Fruit fly (Drosophila melanogaster) whole organism, prepupa: Measurements from ENCODE around the gene Arl5.
A peak's percentile ranks its signal among the peaks of the same experiment; 100 is the strongest.

Source experiments
- Blimp-1 ChIP-seq: fragments of 200-800 bp; sonication (Bioruptor generic); optimal IDR thresholded peaks from 3 replicates; lab custom pipeline; 2017; ENCODE audit warnings: missing biosample characterization, missing genetic modification characterization, mild to moderate bottlenecking, moderate library complexity, missing genetic modification reagents
- CG10631 ChIP-seq: fragments of 200-800 bp; sonication (Bioruptor generic); optimal IDR thresholded peaks from 2 replicates; lab custom pipeline; 2016; ENCODE audit warnings: missing biosample characterization, missing genetic modification characterization
- CG10669 ChIP-seq: fragments of 200-800 bp; sonication (Bioruptor generic); optimal IDR thresholded peaks from 3 replicates; lab custom pipeline; 2018; ENCODE audit warnings: missing biosample characterization, mild to moderate bottlenecking, missing genetic modification characterization, moderate library complexity
- CG11294 ChIP-seq: fragments of 200-800 bp; sonication (Bioruptor generic); IDR thresholded peaks from 2 replicates; pipeline ENCODE4 v1.3.6; 2022; ENCODE audit warnings: missing biosample characterization, missing genetic modification characterization
- CG11902 ChIP-seq: fragments of 200-800 bp; sonication (Bioruptor generic); optimal IDR thresholded peaks from 3 replicates; lab custom pipeline; 2016; ENCODE audit warnings: missing biosample characterization, missing genetic modification characterization
- CG15336 ChIP-seq: fragments of 200-800 bp; sonication (Bioruptor generic); IDR thresholded peaks from 2 replicates; pipeline ENCODE4 v1.3.6; 2022; ENCODE audit warnings: missing biosample characterization, missing genetic modification characterization
- CG1621 ChIP-seq: fragments of 200-800 bp; sonication (Bioruptor generic); optimal IDR thresholded peaks from 3 replicates; lab custom pipeline; 2018; ENCODE audit warnings: missing biosample characterization, mild to moderate bottlenecking, missing genetic modification characterization
- CG16779 ChIP-seq: fragments of 200-800 bp; sonication (Bioruptor generic); optimal IDR thresholded peaks from 3 replicates; lab custom pipeline; 2017; ENCODE audit warnings: missing biosample characterization, mild to moderate bottlenecking, missing genetic modification characterization
- CG3032 ChIP-seq: fragments of 200-800 bp; optimal IDR thresholded peaks from 2 replicates; lab custom pipeline; 2019; ENCODE audit warnings: missing biosample characterization, mild to moderate bottlenecking, missing genetic modification characterization, moderate library complexity
- CG32006 ChIP-seq: fragments of 200-800 bp; sonication (Bioruptor generic); optimal IDR thresholded peaks from 3 replicates; lab custom pipeline; 2017; ENCODE audit warnings: missing biosample characterization, mild to moderate bottlenecking, missing genetic modification characterization
- CG3919 ChIP-seq: fragments of 200-800 bp; sonication (Bioruptor generic); optimal IDR thresholded peaks from 3 replicates; lab custom pipeline; 2016; ENCODE audit warnings: missing biosample characterization, missing genetic modification characterization
- CG4318 ChIP-seq: fragments of 200-800 bp; sonication (Bioruptor generic); optimal IDR thresholded peaks from 3 replicates; lab custom pipeline; 2017; ENCODE audit warnings: missing biosample characterization, mild to moderate bottlenecking, missing genetic modification characterization
- CG6163 ChIP-seq: fragments of 200-800 bp; sonication (Bioruptor generic); IDR thresholded peaks from 3 replicates; pipeline ENCODE4 v1.3.6; 2022; ENCODE audit warnings: missing biosample characterization, missing genetic modification characterization
- CG6276 ChIP-seq: fragments of 200-800 bp; sonication (Bioruptor generic); optimal IDR thresholded peaks from 2 replicates; lab custom pipeline; 2017; ENCODE audit warnings: missing biosample characterization, mild to moderate bottlenecking, missing genetic modification characterization
- CG6792 ChIP-seq: fragments of 200-800 bp; sonication (Bioruptor generic); optimal IDR thresholded peaks from 3 replicates; lab custom pipeline; 2016; ENCODE audit warnings: missing biosample characterization, missing genetic modification characterization
- CG6854 ChIP-seq: fragments of 200-800 bp; sonication (Bioruptor generic); optimal IDR thresholded peaks from 2 replicates; lab custom pipeline; 2017; ENCODE audit warnings: missing biosample characterization, mild to moderate bottlenecking, missing genetic modification characterization
- CG8319 ChIP-seq: fragments of 200-800 bp; sonication (Bioruptor generic); optimal IDR thresholded peaks from 3 replicates; lab custom pipeline; 2016; ENCODE audit warnings: missing biosample characterization, missing genetic modification characterization
- CG9139 ChIP-seq: fragments of 200-800 bp; sonication (Bioruptor generic); optimal IDR thresholded peaks from 3 replicates; lab custom pipeline; 2017; ENCODE audit warnings: missing biosample characterization, mild to moderate bottlenecking, missing genetic modification characterization
- Eip75B ChIP-seq: fragments of 200-800 bp; sonication (Bioruptor generic); optimal IDR thresholded peaks from 3 replicates; lab custom pipeline; 2016; ENCODE audit warnings: missing biosample characterization, missing genetic modification characterization
- Eip78C ChIP-seq: fragments of 200-800 bp; sonication (Bioruptor generic); peaks from one replicate; lab custom pipeline; 2016; ENCODE audit warnings: missing biosample characterization, missing genetic modification characterization
- Eip93F ChIP-seq: fragments of 200-800 bp; sonication (Bioruptor generic); optimal IDR thresholded peaks from 2 replicates; lab custom pipeline; 2016; ENCODE audit warnings: missing biosample characterization, mild to moderate bottlenecking, missing genetic modification characterization
- Ets96B ChIP-seq: fragments of 200-800 bp; optimal IDR thresholded peaks from 2 replicates; lab custom pipeline; 2019; ENCODE audit warnings: missing biosample characterization, mild to moderate bottlenecking, missing genetic modification characterization, moderate library complexity
- Hr38 ChIP-seq: sonication (Bioruptor generic); optimal IDR thresholded peaks from 2 replicates; lab custom pipeline; 2016; ENCODE audit warnings: missing biosample characterization, missing genetic modification characterization
- Hr39 ChIP-seq: fragments of 200-800 bp; sonication (Bioruptor generic); optimal IDR thresholded peaks from 2 replicates; lab custom pipeline; 2016; ENCODE audit warnings: missing biosample characterization, missing genetic modification characterization
- Lpt ChIP-seq: fragments of 200-800 bp; sonication (Bioruptor generic); optimal IDR thresholded peaks from 3 replicates; lab custom pipeline; 2016; ENCODE audit warnings: missing biosample characterization, missing genetic modification characterization
- Met ChIP-seq: fragments of 200-800 bp; sonication (Bioruptor generic); optimal IDR thresholded peaks from 3 replicates; lab custom pipeline; 2016; ENCODE audit warnings: missing biosample characterization, missing genetic modification characterization
- Smox ChIP-seq: fragments of 200-800 bp; sonication (Bioruptor generic); optimal IDR thresholded peaks from 3 replicates; lab custom pipeline; 2016; ENCODE audit warnings: missing biosample characterization, missing genetic modification characterization
- Sox102F ChIP-seq: fragments of 200-800 bp; sonication (Bioruptor generic); optimal IDR thresholded peaks from 2 replicates; lab custom pipeline; 2016; ENCODE audit warnings: missing biosample characterization, mild to moderate bottlenecking, missing genetic modification characterization
- Sox14 ChIP-seq: fragments of 200-800 bp; sonication (Bioruptor generic); optimal IDR thresholded peaks from 3 replicates; lab custom pipeline; 2016; ENCODE audit warnings: missing biosample characterization, missing genetic modification characterization
- achi ChIP-seq: fragments of 200-800 bp; sonication (Bioruptor generic); optimal IDR thresholded peaks from 3 replicates; lab custom pipeline; 2016; ENCODE audit warnings: missing biosample characterization, missing genetic modification characterization
- acj6 ChIP-seq: fragments of 200-800 bp; sonication (Bioruptor generic); optimal IDR thresholded peaks from 3 replicates; lab custom pipeline; 2016; ENCODE audit warnings: missing biosample characterization, missing genetic modification characterization
- fd59A ChIP-seq: fragments of 200-800 bp; sonication (Bioruptor generic); optimal IDR thresholded peaks from 2 replicates; lab custom pipeline; 2017; ENCODE audit warnings: missing biosample characterization, mild to moderate bottlenecking, missing genetic modification characterization, missing genetic modification reagents
- fd85E ChIP-seq: fragments of 200-800 bp; sonication (Bioruptor generic); optimal IDR thresholded peaks from 3 replicates; lab custom pipeline; 2016; ENCODE audit warnings: missing biosample characterization, missing genetic modification characterization
- fkh ChIP-seq: fragments of 200-800 bp; sonication (Bioruptor generic); optimal IDR thresholded peaks from 3 replicates; lab custom pipeline; 2017; ENCODE audit warnings: missing biosample characterization, mild to moderate bottlenecking, missing genetic modification characterization, moderate library complexity
- lz ChIP-seq: fragments of 200-800 bp; sonication (Bioruptor generic); optimal IDR thresholded peaks from 3 replicates; lab custom pipeline; 2016; ENCODE audit warnings: missing biosample characterization, missing genetic modification characterization
- pdm3 ChIP-seq: fragments of 200-800 bp; sonication (Bioruptor generic); optimal IDR thresholded peaks from 3 replicates; lab custom pipeline; 2016; ENCODE audit warnings: missing biosample characterization, missing genetic modification characterization
- salr ChIP-seq, 2 experiments: fragments of 200-800 bp; sonication (Bioruptor generic); optimal IDR thresholded peaks; 3 replicates each; lab custom pipeline; 2016 to 2018; ENCODE audit warnings: missing biosample characterization in 2 of 2, missing genetic modification characterization in 2 of 2, mild to moderate bottlenecking in 1 of 2
- spab ChIP-seq: fragments of 200-800 bp; sonication (Bioruptor generic); optimal IDR thresholded peaks from 2 replicates; lab custom pipeline; 2017; ENCODE audit warnings: missing biosample characterization, mild to moderate bottlenecking, missing genetic modification characterization, missing genetic modification reagents
- ss ChIP-seq, 2 experiments: fragments of 200-800 bp; sonication (Bioruptor generic); optimal IDR thresholded peaks; 2 replicates in 1 of 2; 3 replicates in 1 of 2; lab custom pipeline; 2017 to 2018; ENCODE audit warnings: mild to moderate bottlenecking in 2 of 2, missing biosample characterization in 2 of 2, missing genetic modification characterization in 2 of 2, moderate library complexity in 1 of 2
- svp ChIP-seq: fragments of 200-800 bp; sonication (Bioruptor generic); peaks from one replicate; lab custom pipeline; 2016; ENCODE audit warnings: missing biosample characterization, missing genetic modification characterization
- topi ChIP-seq: fragments of 200-800 bp; sonication (Bioruptor generic); optimal IDR thresholded peaks from 3 replicates; lab custom pipeline; 2016; ENCODE audit warnings: missing biosample characterization, missing genetic modification characterization
- vri ChIP-seq: fragments of 200-800 bp; sonication (Bioruptor generic); optimal IDR thresholded peaks from 3 replicates; lab custom pipeline; 2016; ENCODE audit warnings: missing biosample characterization, mild to moderate bottlenecking, missing genetic modification characterization

Arl5 gene

dm6 chr3L:8299224-8300130 is at the start of gene Arl5, which contains the start of gene CG13671 (continued):
- no peak for TF ChIP-seq pdm3 (GFP tag; lab: Kevin White, UChicago)
- peak; percentile 58 for TF ChIP-seq Eip93F (GFP tag; lab: Kevin White, UChicago)

dm6 chr3L:8347346-8347745 is 47.7 kb upstream of the Arl5 start:
- no peak for TF ChIP-seq CG6163 (GFP tag; lab: Robert Waterston, UW)
- no peak for TF ChIP-seq Eip93F (GFP tag; lab: Kevin White, UChicago)
- peak; percentile 83 for TF ChIP-seq fkh (GFP tag; lab: Kevin White, UChicago)

- TF ChIP-seq Blimp-1: peak; percentile 42
- no peak for TF ChIP-seq Sox102F (GFP tag; lab: Kevin White, UChicago)
- no peak for TF ChIP-seq pdm3 (GFP tag; lab: Kevin White, UChicago)
- peak in 1 of 2 experiments; percentile 79 for TF ChIP-seq ss (GFP tag; optimal IDR thresholded peaks at IDR 0.05; lab: Kevin White, UChicago)
- TF ChIP-seq CG32006 (GFP tag; lab: Kevin White, UChicago): no peak
- peak; percentile 41 for TF ChIP-seq spab
- peak; percentile 7 for TF ChIP-seq fd59A (GFP tag; lab: Kevin White, UChicago)
- TF ChIP-seq fd85E (GFP tag; lab: Kevin White, UChicago): no peak
- peak; percentile 70 for TF ChIP-seq CG6792 (GFP tag; lab: Kevin White, UChicago)
- no peak for TF ChIP-seq CG16779
- TF ChIP-seq CG6163 (GFP tag; lab: Robert Waterston, UW): peak; percentile 75
- no peak for TF ChIP-seq Hr38 (GFP tag; lab: Kevin White, UChicago)
- peak; percentile 69 for TF ChIP-seq CG10669 (GFP tag; lab: Kevin White, UChicago)
- TF ChIP-seq CG11902 (GFP tag; lab: Kevin White, UChicago): peak; percentile 53
- TF ChIP-seq Eip93F (GFP tag; lab: Kevin White, UChicago): peak; percentile 27
- TF ChIP-seq CG4318 (GFP tag; lab: Kevin White, UChicago): no peak
- TF ChIP-seq Met: no peak
- TF ChIP-seq CG15336 (GFP tag; lab: Robert Waterston, UW): peak; percentile 59; the same call in 1 of the 2 replicates
- no peak for TF ChIP-seq Eip75B (GFP tag; lab: Kevin White, UChicago)
- TF ChIP-seq topi (GFP tag; lab: Kevin White, UChicago): peak; percentile 75
- peak; percentile 16 for TF ChIP-seq CG1621 (tag; lab: Kevin White, UChicago)
- peak; percentile 78 for TF ChIP-seq Ets96B (tag; lab: Kevin White, UChicago)
- peak; percentile 46 for TF ChIP-seq CG8319 (GFP tag; lab: Kevin White, UChicago)
- peak; percentile 26 for TF ChIP-seq CG9139 (GFP tag; lab: Kevin White, UChicago)
- peak; percentile 23; the same call in 1 of the 2 replicates for TF ChIP-seq CG11294
- TF ChIP-seq CG10631 (GFP tag; lab: Kevin White, UChicago): peak; percentile 87
- TF ChIP-seq fkh (GFP tag; lab: Kevin White, UChicago): peak; percentile 54
- TF ChIP-seq Eip78C (GFP tag; lab: Kevin White, UChicago): peak; percentile 92
- peak; percentile 53 for TF ChIP-seq Hr39 (GFP tag; lab: Kevin White, UChicago)
- peak; percentile 41 for TF ChIP-seq Sox14 (GFP tag; lab: Kevin White, UChicago)
- TF ChIP-seq CG3032 (tag; lab: Kevin White, UChicago): peak; percentile 85
- TF ChIP-seq CG3919 (GFP tag; lab: Kevin White, UChicago): peak; percentile 71
- TF ChIP-seq Lpt (GFP tag; lab: Kevin White, UChicago): peak; percentile 36
- peak; percentile 90 for TF ChIP-seq vri (GFP tag; lab: Kevin White, UChicago)
- TF ChIP-seq CG6276: no peak
- peak; percentile 66 for TF ChIP-seq lz (GFP tag; lab: Kevin White, UChicago)
- peak; percentile 97 for TF ChIP-seq svp
- peak; percentile 78 for TF ChIP-seq achi (GFP tag; lab: Kevin White, UChicago)
- no peak for TF ChIP-seq salr (GFP tag; optimal IDR thresholded peaks at IDR 0.05; lab: Kevin White, UChicago)
- TF ChIP-seq acj6 (GFP tag; lab: Kevin White, UChicago): no peak
- TF ChIP-seq Smox: no peak
- TF ChIP-seq CG6854 (GFP tag; lab: Kevin White, UChicago): peak; percentile 28
Observed at dm6 chr3L:8346100-8346980, 46.7 kb upstream of the Arl5 start, which contains the start of the genes CG7182 and GAPcenA. Gene CG7182 (minus strand): TSS chr3L:8346382. Gene GAPcenA (plus strand): TSS chr3L:8346561.
